Worm (Caenorhabditis elegans) whole organism, late embryonic: Measurements from ENCODE around the gene T05A8.8.

Experiments used
- mec-3 ChIP-seq: sonication (generic microtip); optimal IDR thresholded peaks from 2 replicates; lab custom pipeline; 2016; ENCODE audit warnings: borderline replicate concordance, missing genetic modification characterization, missing compliant biosample characterization
- unc-42 ChIP-seq: sonication (generic microtip); optimal IDR thresholded peaks from 2 replicates; lab custom pipeline; 2016; ENCODE audit warnings: missing genotype, missing genetic modification characterization, missing compliant biosample characterization
- ztf-16 ChIP-seq: sonication (generic microtip); optimal IDR thresholded peaks from 2 replicates; lab custom pipeline; 2017; ENCODE audit warnings: missing genetic modification characterization, missing compliant biosample characterization

ce11 chrII:2751278-2751677, 14.8 kb downstream of the T05A8.8 start:
- TF ChIP-seq ztf-16 (tag; lab: Kevin White, UChicago) (no peak), mec-3 (tag; lab: Kevin White, UChicago) (no peak), unc-42 (tag; lab: Kevin White, UChicago) (no peak)
